Worm (Caenorhabditis elegans) whole organism, L1 larva: ENCODE measurements around the gene F20G2.6.

Experiments
- C16A3.4 ChIP-seq: fragments of 150-350 bp; optimal IDR thresholded peaks from 2 replicates; lab custom pipeline; 2014; ENCODE audit warnings: missing biosample characterization, missing genetic modification characterization
- alr-1 ChIP-seq: fragments of 200-800 bp; sonication (Bioruptor generic); optimal IDR thresholded peaks from 2 replicates; lab custom pipeline; 2018; ENCODE audit warnings: borderline replicate concordance, mild to moderate bottlenecking, missing genetic modification characterization, missing compliant biosample characterization
- aly-2 ChIP-seq: fragments of 150-350 bp; optimal IDR thresholded peaks from 2 replicates; lab custom pipeline; 2014; ENCODE audit warnings: missing biosample characterization, missing genetic modification characterization
- ceh-8 ChIP-seq: fragments of 200-800 bp; sonication (Bioruptor generic); optimal IDR thresholded peaks from 2 replicates; lab custom pipeline; 2018; ENCODE audit warnings: mild to moderate bottlenecking, missing genetic modification characterization, moderate library complexity, missing compliant biosample characterization
- ceh-88 ChIP-seq: fragments of 200-800 bp; sonication (Bioruptor generic); IDR thresholded peaks from 2 replicates; pipeline ENCODE4 v1.3.6; 2022; ENCODE audit warnings: missing genetic modification characterization, missing compliant biosample characterization
- efl-1 ChIP-seq, 4 experiments: fragments of 150-350 bp; optimal IDR thresholded peaks in 3 of 4; peaks in 1 of 4; 1 replicate in 1 of 4; 2 replicates in 3 of 4; lab custom pipeline; 2014; ENCODE audit warnings: missing biosample characterization in 2 of 4, missing genetic modification characterization in 2 of 4, missing genetic modification reagents in 2 of 4
- efl-3 ChIP-seq: fragments of 200-800 bp; sonication (Bioruptor generic); optimal IDR thresholded peaks from 2 replicates; lab custom pipeline; 2018; ENCODE audit warnings: mild to moderate bottlenecking, missing genetic modification characterization, missing compliant biosample characterization
- egl-13 ChIP-seq: sonication (generic microtip); optimal IDR thresholded peaks from 2 replicates; lab custom pipeline; 2016; ENCODE audit warnings: missing genotype, missing genetic modification reagents, missing genetic modification characterization, missing compliant biosample characterization
- egl-27 ChIP-seq, 2 experiments: fragments of 150-350 bp in 1 of 2; sonication (generic microtip); optimal IDR thresholded peaks; 3 replicates each; lab custom pipeline; 2017 to 2018; ENCODE audit warnings: missing biosample characterization in 2 of 2, missing genetic modification characterization in 2 of 2, missing genetic modification reagents in 2 of 2
- elt-2 ChIP-seq: sonication (generic microtip); optimal IDR thresholded peaks from 2 replicates; lab custom pipeline; 2016; ENCODE audit warnings: missing genetic modification characterization, mild to moderate bottlenecking, inconsistent platforms, missing compliant biosample characterization, missing genetic modification reagents
- fkh-10 ChIP-seq: sonication (generic microtip); optimal IDR thresholded peaks from 2 replicates; lab custom pipeline; 2017; ENCODE audit warnings: missing biosample characterization, missing genetic modification reagents, missing genetic modification characterization
- grh-1 ChIP-seq: fragments of 200-800 bp; sonication (Bioruptor generic); IDR thresholded peaks from 2 replicates; pipeline ENCODE4 v1.3.6; 2022; ENCODE audit warnings: missing genetic modification reagents, missing genetic modification characterization, missing compliant biosample characterization
- hlh-17 ChIP-seq: fragments of 200-800 bp; sonication (Bioruptor generic); optimal IDR thresholded peaks from 2 replicates; lab custom pipeline; 2018; ENCODE audit warnings: missing genetic modification characterization, mild to moderate bottlenecking, missing compliant biosample characterization, moderate library complexity, borderline replicate concordance
- hlh-4 ChIP-seq: sonication (generic microtip); optimal IDR thresholded peaks from 2 replicates; lab custom pipeline; 2016; ENCODE audit warnings: mild to moderate bottlenecking, missing genetic modification characterization, missing compliant biosample characterization
- isw-1 ChIP-seq: fragments of 200-800 bp; sonication (Bioruptor generic); IDR thresholded peaks from 2 replicates; pipeline ENCODE4 v1.3.6; 2022; ENCODE audit warnings: missing genetic modification characterization, missing compliant biosample characterization
- lin-13 ChIP-seq: fragments of 150-350 bp; optimal IDR thresholded peaks from 2 replicates; lab custom pipeline; 2014; ENCODE audit warnings: missing biosample characterization, missing genetic modification reagents, missing genetic modification characterization
- lin-15B ChIP-seq: fragments of 150-350 bp; sonication (generic microtip); optimal IDR thresholded peaks from 3 replicates; lab custom pipeline; 2014; ENCODE audit warnings: missing biosample characterization, missing genetic modification characterization
- lin-35 ChIP-seq, 2 experiments: fragments of 150-350 bp; optimal IDR thresholded peaks; 2 replicates each; lab custom pipeline; 2014; ENCODE audit warnings: missing biosample characterization in 2 of 2, missing genetic modification characterization in 2 of 2, missing genetic modification reagents in 2 of 2
- lin-39 ChIP-seq: fragments of 150-350 bp; optimal IDR thresholded peaks from 2 replicates; lab custom pipeline; 2014; ENCODE audit warnings: missing biosample characterization, missing genetic modification reagents, missing genetic modification characterization
- mab-9 ChIP-seq: fragments of 200-800 bp; sonication (Bioruptor generic); IDR thresholded peaks from 2 replicates; pipeline ENCODE4 v1.3.6; 2022; ENCODE audit warnings: missing genetic modification reagents, missing genetic modification characterization, missing compliant biosample characterization
- nhr-11 ChIP-seq: fragments of 150-350 bp; optimal IDR thresholded peaks from 2 replicates; lab custom pipeline; 2014; ENCODE audit warnings: missing biosample characterization, missing genetic modification characterization
- nhr-12 ChIP-seq: sonication (generic microtip); optimal IDR thresholded peaks from 2 replicates; lab custom pipeline; 2017; ENCODE audit warnings: missing biosample characterization, missing genetic modification characterization
- nhr-47 ChIP-seq: sonication (generic microtip); optimal IDR thresholded peaks from 2 replicates; lab custom pipeline; 2016; ENCODE audit warnings: mild to moderate bottlenecking, missing genetic modification characterization, moderate library complexity, missing compliant biosample characterization
- nhr-71 ChIP-seq: sonication (generic microtip); optimal IDR thresholded peaks from 2 replicates; lab custom pipeline; 2016; ENCODE audit warnings: mild to moderate bottlenecking, missing genetic modification characterization, moderate library complexity, missing compliant biosample characterization
- nhr-76 ChIP-seq: sonication (generic microtip); optimal IDR thresholded peaks from 2 replicates; lab custom pipeline; 2017; ENCODE audit warnings: missing biosample characterization, missing genetic modification characterization
- nhr-77 ChIP-seq: fragments of 150-350 bp; optimal IDR thresholded peaks from 2 replicates; lab custom pipeline; 2014; ENCODE audit warnings: missing biosample characterization, missing genetic modification characterization
- nhr-84 ChIP-seq: sonication (generic microtip); optimal IDR thresholded peaks from 2 replicates; lab custom pipeline; 2017; ENCODE audit warnings: missing biosample characterization, missing genetic modification characterization
- nhr-85 ChIP-seq: sonication (generic microtip); peaks from one replicate; lab custom pipeline; 2016; ENCODE audit warnings: missing genetic modification characterization, inconsistent platforms, missing compliant biosample characterization
- pax-3 ChIP-seq: fragments of 200-800 bp; sonication (Bioruptor generic); optimal IDR thresholded peaks from 2 replicates; lab custom pipeline; 2018; ENCODE audit warnings: mild to moderate bottlenecking, missing genetic modification characterization, moderate library complexity, missing compliant biosample characterization
- pqm-1 ChIP-seq: sonication (generic microtip); optimal IDR thresholded peaks from 3 replicates; lab custom pipeline; 2017; ENCODE audit warnings: missing biosample characterization, missing genetic modification characterization
- sup-37 ChIP-seq: fragments of 200-800 bp; sonication (Bioruptor generic); optimal IDR thresholded peaks from 2 replicates; lab custom pipeline; 2018; ENCODE audit warnings: mild to moderate bottlenecking, missing genetic modification characterization, missing compliant biosample characterization
- swsn-7 ChIP-seq: sonication (generic microtip); optimal IDR thresholded peaks from 2 replicates; lab custom pipeline; 2016; ENCODE audit warnings: missing genetic modification characterization, missing compliant biosample characterization
- unc-30 ChIP-seq: sonication (generic microtip); optimal IDR thresholded peaks from 2 replicates; lab custom pipeline; 2017; ENCODE audit warnings: missing biosample characterization, missing genetic modification characterization
- vab-15 ChIP-seq: sonication (generic microtip); optimal IDR thresholded peaks from 2 replicates; lab custom pipeline; 2017; ENCODE audit warnings: missing genotype, mild to moderate bottlenecking, missing genetic modification characterization, missing compliant biosample characterization
- zag-1 ChIP-seq: fragments of 150-350 bp; optimal IDR thresholded peaks from 2 replicates; lab custom pipeline; 2014; ENCODE audit warnings: missing biosample characterization, missing genetic modification characterization
- ztf-11 ChIP-seq, 2 experiments: sonication (generic microtip); optimal IDR thresholded peaks; 2 replicates each; lab custom pipeline; 2016 to 2017; ENCODE audit warnings: missing genetic modification characterization in 2 of 2, missing biosample characterization in 1 of 2, missing compliant biosample characterization in 1 of 2
- ztf-4 ChIP-seq: fragments of 150-350 bp; optimal IDR thresholded peaks from 2 replicates; lab custom pipeline; 2014; ENCODE audit warnings: missing biosample characterization, missing genetic modification characterization

Gene F20G2.6

DNA sequence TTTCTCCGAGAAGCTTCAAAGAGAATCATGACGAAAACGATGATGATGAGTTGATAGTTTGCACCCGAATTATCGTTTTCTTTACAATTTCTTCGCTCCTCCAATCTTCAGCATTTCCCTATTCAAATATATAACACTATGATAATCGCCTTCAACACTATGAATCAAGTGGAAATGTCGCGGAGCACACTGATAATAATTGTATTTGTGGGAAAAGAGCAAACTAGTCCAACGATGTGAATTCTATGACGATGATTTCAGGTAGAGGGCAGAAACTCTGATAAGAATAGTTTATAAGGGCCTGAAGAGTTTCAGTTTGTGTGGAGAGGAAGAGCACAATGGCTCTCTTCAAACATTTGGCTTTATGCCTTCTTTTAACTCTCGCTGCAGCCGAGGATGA lies 46.3 kb upstream of the F20G2.6 start, which contains the start of gene T01D3.6:
TSS of gene T01D3.6 (plus strand) at position 294 of the 400 bp plus-strand sequence.
- TF ChIP-seq nhr-85 (tag; lab: Kevin White, UChicago) (peak; percentile 10), ztf-4 (tag; lab: Kevin White, UChicago) (no peak), pqm-1 (peak; percentile 32), elt-2 (peak; percentile 79), pax-3 (peak; percentile 29), lin-35 (GFP tag; optimal IDR thresholded peaks at IDR 0.05; lab: Kevin White, UChicago) (peak in 1 of 2 experiments; percentile 24)

DNA sequence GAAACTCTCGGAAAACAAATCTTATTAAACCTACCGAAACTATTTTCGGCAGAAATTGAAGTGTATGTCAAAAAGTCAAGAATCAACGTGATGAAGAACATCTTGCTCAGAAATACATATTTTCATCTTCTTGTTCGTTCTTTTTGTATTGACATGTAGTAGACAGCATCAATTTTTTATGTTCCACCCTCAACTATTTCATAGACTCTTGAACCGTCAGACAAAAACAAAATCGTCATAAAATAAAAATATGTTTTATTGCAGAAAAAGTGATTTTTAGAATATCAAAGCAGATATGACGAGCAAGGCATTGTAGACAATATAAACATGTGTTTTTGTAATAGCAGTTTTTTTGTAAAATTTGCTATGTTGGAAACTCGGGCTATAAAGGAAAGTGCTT lies 38.1 kb upstream of the F20G2.6 start, which contains the start of gene F35E12.2:
TSS of gene F35E12.2 (minus strand) at position 101 of the 400 bp plus-strand sequence.
- TF ChIP-seq C16A3.4 (tag; lab: Kevin White, UChicago) = no peak
- TF ChIP-seq aly-2 (tag; lab: Kevin White, UChicago) = no peak
- TF ChIP-seq zag-1 (tag; lab: Kevin White, UChicago) = no peak
- no peak for TF ChIP-seq lin-15B (tag; lab: Kevin White, UChicago)
- no peak for TF ChIP-seq ceh-8 (GFP tag; lab: Kevin White, UChicago)
- no peak for TF ChIP-seq alr-1 (tag; lab: Kevin White, UChicago)
- TF ChIP-seq lin-35 (GFP tag; optimal IDR thresholded peaks at IDR 0.05; lab: Kevin White, UChicago) = no peak
- TF ChIP-seq egl-13 = no peak
- no peak for TF ChIP-seq grh-1 (GFP tag; lab: Robert Waterston, UW)
- TF ChIP-seq nhr-84 (tag; lab: Kevin White, UChicago) = no peak
- TF ChIP-seq lin-13 (GFP tag; lab: Kevin White, UChicago) = no peak
- TF ChIP-seq unc-30 = no peak
- no peak for TF ChIP-seq egl-27 (tag; optimal IDR thresholded peaks at IDR 0.05; lab: Kevin White, UChicago)
- no peak for TF ChIP-seq nhr-47 (tag; lab: Kevin White, UChicago)
- TF ChIP-seq mab-9 (GFP tag; lab: Robert Waterston, UW) = no peak

ce11 chrV:13725574-13725973 lies 37.3 kb upstream of the F20G2.6 start, which contains the start of gene fbxa-181:
fbxa-181 (plus strand) TSS chrV:13725874.
- TF ChIP-seq nhr-76 (no peak), efl-3 (GFP tag; lab: Kevin White, UChicago) (no peak), nhr-77 (tag; lab: Kevin White, UChicago) (no peak), ztf-11 (tag; optimal IDR thresholded peaks at IDR 0.05; lab: Kevin White, UChicago) (no peak), C16A3.4 (tag; lab: Kevin White, UChicago) (no peak), mab-9 (GFP tag; lab: Robert Waterston, UW) (no peak), lin-35 (GFP tag; optimal IDR thresholded peaks at IDR 0.05; lab: Kevin White, UChicago) (no peak), nhr-71 (tag; lab: Kevin White, UChicago) (no peak), lin-39 (tag; lab: Kevin White, UChicago) (no peak), ceh-8 (GFP tag; lab: Kevin White, UChicago) (no peak), aly-2 (tag; lab: Kevin White, UChicago) (no peak), lin-15B (tag; lab: Kevin White, UChicago) (no peak), sup-37 (GFP tag; lab: Kevin White, UChicago) (no peak), nhr-12 (no peak), nhr-47 (tag; lab: Kevin White, UChicago) (no peak), ceh-88 (no peak), fkh-10 (GFP tag; lab: Kevin White, UChicago) (no peak)

ce11 chrV:13730762-13731161 lies 32.1 kb upstream of the F20G2.6 start, which contains the start of gene dct-17:
dct-17 (minus strand) TSS chrV:13730784.
- TF ChIP-seq nhr-11 (tag; lab: Kevin White, UChicago) = no peak
- no peak for TF ChIP-seq hlh-4 (tag; lab: Kevin White, UChicago)
- peak; percentile 3 for TF ChIP-seq pqm-1
- no peak for TF ChIP-seq efl-1 (optimal IDR thresholded peaks at IDR 0.05; lab: Kevin White, UChicago)
- TF ChIP-seq efl-1 (GFP tag; optimal IDR thresholded peaks at IDR 0.05 in 1 of 2; lab: Kevin White, UChicago) = no peak
- no peak for TF ChIP-seq swsn-7 (tag; lab: Kevin White, UChicago)
- TF ChIP-seq unc-30 = no peak
- TF ChIP-seq pax-3 = peak; percentile 12
- TF ChIP-seq hlh-17 = no peak
- no peak for TF ChIP-seq vab-15 (tag; lab: Kevin White, UChicago)
- TF ChIP-seq elt-2 = peak; percentile 24
- TF ChIP-seq isw-1 (GFP tag; lab: Robert Waterston, UW) = no peak
- no peak for TF ChIP-seq fkh-10 (GFP tag; lab: Kevin White, UChicago)
